Worm (Caenorhabditis elegans): ENCODE results near the gene ubh-4.

DNA sequence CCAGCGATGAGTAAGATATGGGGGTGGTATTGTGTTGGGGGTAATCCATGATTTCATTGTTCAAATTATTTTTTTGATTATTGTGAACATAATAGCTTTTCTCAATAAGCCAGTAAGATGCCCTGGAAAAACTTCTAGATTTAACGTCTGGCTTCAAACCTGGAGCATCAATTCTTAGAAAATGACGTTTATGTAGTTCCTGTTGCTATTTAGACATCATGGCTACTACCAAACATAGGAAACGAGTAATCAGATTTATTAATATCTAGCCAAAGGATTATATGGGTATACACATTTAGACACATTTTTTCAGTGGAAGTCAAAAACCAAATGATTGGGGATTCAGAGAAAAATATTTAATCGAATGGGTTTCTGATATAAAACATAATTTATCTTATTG lies 20.1 kb upstream of the ubh-4 start:
- TF ChIP-seq madf-3 (GFP tag; IDR thresholded peaks at IDR 0.05) = no peak
- TF ChIP-seq rcor-1 (GFP tag; IDR thresholded peaks at IDR 0.05) = no peak
- TF ChIP-seq pha-4 (tag; optimal IDR thresholded peaks at IDR 0.05) = no peak
- TF ChIP-seq aptf-3 (GFP tag; IDR thresholded peaks at IDR 0.05) = no peak
- no peak for TF ChIP-seq hmg-1.2 (GFP tag; IDR thresholded peaks at IDR 0.05)
- no peak for TF ChIP-seq mxl-1 (tag; optimal IDR thresholded peaks at IDR 0.05)
- TF ChIP-seq snpc-4 (GFP tag; optimal IDR thresholded peaks at IDR 0.05) = no peak
- no peak for TF ChIP-seq snpc-4 (tag; optimal IDR thresholded peaks at IDR 0.05)
- no peak for TF ChIP-seq F22D6.2 (tag; optimal IDR thresholded peaks at IDR 0.05)
- TF ChIP-seq lin-40 (tag; optimal IDR thresholded peaks at IDR 0.05) = no peak
- no peak for TF ChIP-seq dpff-1 (tag; optimal IDR thresholded peaks at IDR 0.05)
- no peak for TF ChIP-seq K12H6.12 (tag; optimal IDR thresholded peaks at IDR 0.05)
